Worm (Caenorhabditis elegans) whole organism, mixed stage, embryonic: ENCODE results near the gene F34H10.3.

ENCODE experiments used
- ces-1 ChIP-seq: fragments of 150-350 bp; optimal IDR thresholded peaks from 2 replicates; lab custom pipeline; 2014; ENCODE audit warnings: missing biosample characterization, missing genetic modification reagents, missing genetic modification characterization
- lsy-2 ChIP-seq: fragments of 150-350 bp; optimal IDR thresholded peaks from 2 replicates; lab custom pipeline; 2014; ENCODE audit warnings: missing biosample characterization, missing genetic modification characterization
- mab-5 ChIP-seq: fragments of 150-350 bp; optimal IDR thresholded peaks from 2 replicates; lab custom pipeline; 2014; ENCODE audit warnings: missing biosample characterization, missing genetic modification characterization
- mep-1 ChIP-seq: fragments of 150-350 bp; optimal IDR thresholded peaks from 2 replicates; lab custom pipeline; 2017; ENCODE audit warnings: missing biosample characterization, missing genetic modification reagents, missing genetic modification characterization, inconsistent platforms
- pha-4 ChIP-seq: fragments of 150-350 bp; optimal IDR thresholded peaks from 2 replicates; lab custom pipeline; 2018; ENCODE audit warnings: missing biosample characterization, missing genetic modification reagents, missing genetic modification characterization
- sem-2 ChIP-seq: fragments of 200-800 bp; sonication (Bioruptor generic); optimal IDR thresholded peaks from 2 replicates; lab custom pipeline; 2018; ENCODE audit warnings: mild to moderate bottlenecking, missing genetic modification characterization, missing compliant biosample characterization
- sptf-1 ChIP-seq: sonication (generic microtip); optimal IDR thresholded peaks from 2 replicates; lab custom pipeline; 2017; ENCODE audit warnings: mild to moderate bottlenecking, missing genetic modification characterization, moderate library complexity, missing compliant biosample characterization
- ztf-11 ChIP-seq: fragments of 150-350 bp; optimal IDR thresholded peaks from 2 replicates; lab custom pipeline; 2014; ENCODE audit warnings: missing biosample characterization, missing genetic modification characterization

ce11 chrX:9629552-9629951 lies 5.3 kb downstream of the F34H10.3 start:
- TF ChIP-seq ces-1 (GFP tag; lab: Kevin White, UChicago) (no peak), pha-4 (tag; lab: Kevin White, UChicago) (no peak), ztf-11 (tag; lab: Kevin White, UChicago) (no peak), sem-2 (GFP tag; lab: Kevin White, UChicago) (no peak), mep-1 (tag; lab: Kevin White, UChicago) (no peak), mab-5 (tag; lab: Kevin White, UChicago) (no peak), lsy-2 (tag; lab: Kevin White, UChicago) (no peak), sptf-1 (tag; lab: Kevin White, UChicago) (no peak)
